Fruit fly (Drosophila melanogaster): ENCODE results near the gene Sfp24Bb.

The Sfp24Bb gene

DNA sequence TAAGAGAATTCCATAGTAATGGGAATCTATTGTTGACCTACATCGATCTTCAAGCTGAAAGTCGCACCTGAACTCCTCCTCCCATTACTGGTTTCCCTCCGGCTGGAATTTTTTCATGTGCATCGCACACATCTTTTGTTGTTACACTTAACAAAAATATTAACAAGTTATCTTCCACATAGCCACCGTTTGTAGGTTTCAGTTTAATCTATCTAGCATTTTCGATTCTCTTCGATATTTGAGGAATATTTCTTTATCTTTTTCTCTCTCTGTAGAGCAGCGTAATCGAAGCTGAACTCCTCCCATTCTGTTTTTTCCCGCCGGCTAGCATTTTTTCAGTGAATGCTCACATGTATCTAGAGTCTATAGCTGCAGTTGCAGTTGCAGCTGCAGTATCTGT lies 44.8 kb downstream of the Sfp24Bb start:
- TF ChIP-seq CG8301 (tag; optimal IDR thresholded peaks at IDR 0.05) (peak; percentile 70), CG4496 (GFP tag; IDR thresholded peaks at IDR 0.05) (peak; percentile 76), fd96Ca (GFP tag; IDR thresholded peaks at IDR 0.05) (peak; percentile 36; the same call in 1 of the 3 replicates), CG12605 (GFP tag; IDR thresholded peaks at IDR 0.05) (peak; percentile 44; the same call in 1 of the 2 replicates), CG17806 (tag; optimal IDR thresholded peaks at IDR 0.05) (peak; percentile 21), rn (GFP tag; IDR thresholded peaks at IDR 0.05) (0 out of 2 replicates have a peak, but pooled peaks have one; percentile 10), Snoo (tag; optimal IDR thresholded peaks at IDR 0.05) (no peak), Ets98B (GFP tag; IDR thresholded peaks at IDR 0.05) (peak; percentile 61), EcR (GFP tag; optimal IDR thresholded peaks at IDR 0.05) (no peak), CG32121 (GFP tag; IDR thresholded peaks at IDR 0.05) (0 out of 2 replicates have a peak, but pooled peaks have one; percentile 41), Pif1A (GFP tag; optimal IDR thresholded peaks at IDR 0.05) (no peak)

DNA sequence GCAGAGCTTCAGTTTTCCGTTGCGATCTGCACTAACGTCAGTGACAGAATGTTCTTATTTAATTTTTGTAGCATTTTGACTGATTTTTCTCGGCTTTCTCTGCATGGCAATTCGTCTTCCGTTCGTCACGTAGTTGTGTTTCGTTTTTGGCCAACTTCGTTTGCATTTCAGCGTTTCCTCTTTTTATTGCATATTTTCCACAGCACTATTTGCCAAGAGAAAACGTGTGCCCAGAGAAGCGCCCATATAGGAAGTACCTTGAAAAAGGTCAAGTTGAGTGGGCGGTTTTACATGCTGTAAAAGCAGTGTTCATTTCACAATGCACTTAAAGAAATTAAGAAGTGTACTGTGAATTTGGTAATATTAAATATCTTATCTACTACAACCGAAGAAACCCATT lies 48.0 kb downstream of the Sfp24Bb start, which contains the start of gene CG15418:
CG15418 (minus strand) TSS at position 101 of the 400 bp plus-strand sequence.
- TF ChIP-seq Pif1B (GFP tag; optimal IDR thresholded peaks at IDR 0.05) (no peak), CG14655 (GFP tag; optimal IDR thresholded peaks at IDR 0.05) (no peak), CG34367 (tag; optimal IDR thresholded peaks at IDR 0.05) (no peak), CG17806 (tag; optimal IDR thresholded peaks at IDR 0.05) (no peak), CG10348 (GFP tag; IDR thresholded peaks at IDR 0.05) (no peak), Ets98B (GFP tag; IDR thresholded peaks at IDR 0.05) (no peak), CG13204 (GFP tag; optimal IDR thresholded peaks at IDR 0.05) (no peak), CG15710 (tag; optimal IDR thresholded peaks at IDR 0.05) (no peak), CG8301 (tag; optimal IDR thresholded peaks at IDR 0.05) (no peak), CG9948 (tag; optimal IDR thresholded peaks at IDR 0.05) (no peak)

All from whole organism, pupa.